Worm (Caenorhabditis elegans): ENCODE results near the gene ztf-7.

Gene ztf-7

ce11 chrV:9803176-9803575 is 13.7 kb upstream of the ztf-7 start, which contains the start of gene sru-39:
sru-39 (plus strand) TSS chrV:9803476.
- TF ChIP-seq gmeb-2 (tag; optimal IDR thresholded peaks at IDR 0.05) (no peak), ttx-3 (tag; optimal IDR thresholded peaks at IDR 0.05) (no peak), hlh-8 (tag; optimal IDR thresholded peaks at IDR 0.05) (no peak), K09A11.1 (tag; optimal IDR thresholded peaks at IDR 0.05; ENCODE audit: insufficient read depth) (no peak), ztf-16 (tag; optimal IDR thresholded peaks at IDR 0.05) (no peak), eyg-1 (tag; optimal IDR thresholded peaks at IDR 0.05) (no peak), ceh-30 (tag; optimal IDR thresholded peaks at IDR 0.05) (no peak), pag-3 (tag; optimal IDR thresholded peaks at IDR 0.05; ENCODE audit: borderline replicate concordance) (no peak), ceh-19 (GFP tag; optimal IDR thresholded peaks at IDR 0.05) (no peak), ceh-34 (tag; optimal IDR thresholded peaks at IDR 0.05) (no peak), pat-9 (tag; optimal IDR thresholded peaks at IDR 0.05) (no peak), ets-4 (tag; optimal IDR thresholded peaks at IDR 0.05) (no peak), ref-2 (tag; optimal IDR thresholded peaks at IDR 0.05) (no peak), pha-4 (tag; optimal IDR thresholded peaks at IDR 0.05) (no peak), che-1 (tag; optimal IDR thresholded peaks at IDR 0.05) (no peak)

- TF ChIP-seq fkh-6 (tag; optimal IDR thresholded peaks at IDR 0.05) (no peak), fkh-10 (GFP tag; optimal IDR thresholded peaks at IDR 0.05) (no peak), C38D4.7 (GFP tag; optimal IDR thresholded peaks at IDR 0.05) (no peak), Y22D7AL.16 (tag; optimal IDR thresholded peaks at IDR 0.05) (no peak), ceh-31 (tag; optimal IDR thresholded peaks at IDR 0.05) (no peak), unc-3 (GFP tag; conservative IDR thresholded peaks at IDR 0.05) (no peak), unc-3 (tag; optimal IDR thresholded peaks at IDR 0.05) (no peak), lin-11 (tag; optimal IDR thresholded peaks at IDR 0.05) (no peak), odd-2 (tag; optimal IDR thresholded peaks at IDR 0.05) (no peak), ceh-24 (tag; optimal IDR thresholded peaks at IDR 0.05) (no peak), tbx-2 (tag; optimal IDR thresholded peaks at IDR 0.05) (no peak), hlh-15 (tag; optimal IDR thresholded peaks at IDR 0.05) (no peak), hlh-8 (tag; optimal IDR thresholded peaks at IDR 0.05) (no peak), ceh-2 (tag; optimal IDR thresholded peaks at IDR 0.05) (no peak), ceh-18 (tag; optimal IDR thresholded peaks at IDR 0.05) (no peak), pax-1 (tag; optimal IDR thresholded peaks at IDR 0.05) (no peak), unc-42 (tag; optimal IDR thresholded peaks at IDR 0.05) (no peak), hlh-13 (GFP tag; optimal IDR thresholded peaks at IDR 0.05) (no peak), che-1 (tag; optimal IDR thresholded peaks at IDR 0.05) (no peak), tbx-7 (tag; optimal IDR thresholded peaks at IDR 0.05) (no peak)
These were observed 12.5 kb upstream of the ztf-7 start, which contains the start of gene F46B6.10 for ce11 chrV:9801965-9802364. F46B6.10 (minus strand) TSS chrV:9802065.

DNA sequence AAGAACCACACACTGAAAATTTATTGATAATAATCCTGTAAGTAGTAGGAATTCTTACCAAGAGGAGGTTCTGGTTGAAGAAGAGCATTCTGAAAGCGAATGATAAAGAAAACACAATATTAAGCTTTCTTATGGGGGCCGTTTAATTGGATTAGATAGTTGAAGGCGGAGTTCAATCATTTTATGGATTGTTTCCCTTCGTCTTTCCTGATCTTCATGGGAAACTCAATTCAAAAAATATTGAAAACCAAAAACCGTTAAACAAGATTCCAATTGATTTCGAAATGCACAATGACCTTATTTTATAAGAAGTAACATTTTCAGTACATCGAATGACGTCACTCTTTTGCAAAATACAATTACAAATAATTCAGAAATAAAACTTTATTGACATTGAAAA is 9.6 kb upstream of the ztf-7 start, which contains the start of gene F46B6.13:
TSS of gene F46B6.13 (minus strand) at position 101 of the 400 bp plus-strand sequence.
- TF ChIP-seq sox-4 (tag; optimal IDR thresholded peaks at IDR 0.05), result no peak
- TF ChIP-seq fkh-6 (tag; optimal IDR thresholded peaks at IDR 0.05), result no peak
- no peak for TF ChIP-seq unc-3 (GFP tag; conservative IDR thresholded peaks at IDR 0.05)
- no peak for TF ChIP-seq unc-3 (tag; optimal IDR thresholded peaks at IDR 0.05)
- TF ChIP-seq pha-4 (tag; optimal IDR thresholded peaks at IDR 0.05), result no peak
- no peak for TF ChIP-seq hlh-8 (tag; optimal IDR thresholded peaks at IDR 0.05)
- TF ChIP-seq ceh-34 (tag; optimal IDR thresholded peaks at IDR 0.05), result no peak
- TF ChIP-seq ceh-24 (tag; optimal IDR thresholded peaks at IDR 0.05), result no peak
- no peak for TF ChIP-seq tbx-7 (tag; optimal IDR thresholded peaks at IDR 0.05)
- TF ChIP-seq ceh-9 (tag; optimal IDR thresholded peaks at IDR 0.05), result no peak
- no peak for TF ChIP-seq madf-2 (tag; optimal IDR thresholded peaks at IDR 0.05)

ce11 chrV:9798212-9798611 is 8.7 kb upstream of the ztf-7 start:
- no peak for TF ChIP-seq ahr-1 (tag; optimal IDR thresholded peaks at IDR 0.05)
- TF ChIP-seq pqm-1 (tag; optimal IDR thresholded peaks at IDR 0.05), result no peak
- TF ChIP-seq pag-3 (tag; optimal IDR thresholded peaks at IDR 0.05; ENCODE audit: borderline replicate concordance), result no peak
- TF ChIP-seq pha-4 (tag; optimal IDR thresholded peaks at IDR 0.05), result no peak
